Worm (Caenorhabditis elegans) whole organism, young adult: ENCODE data around the gene ifta-2.

Experiments used
- cebp-2 ChIP-seq: fragments of 200-800 bp; sonication (Bioruptor generic); IDR thresholded peaks from 2 replicates; pipeline ENCODE4 v1.3.6; 2022; ENCODE audit warnings: missing genetic modification characterization, missing compliant biosample characterization
- ceh-91 ChIP-seq: fragments of 200-800 bp; sonication (Bioruptor generic); IDR thresholded peaks from 2 replicates; pipeline ENCODE4 v1.3.6; 2022; ENCODE audit warnings: missing genetic modification reagents, missing genetic modification characterization, missing compliant biosample characterization
- ekl-4 ChIP-seq: fragments of 200-800 bp; sonication (Bioruptor generic); IDR thresholded peaks from 2 replicates; pipeline ENCODE4 v1.3.6; 2022; ENCODE audit warnings: missing genetic modification reagents, missing genetic modification characterization, missing compliant biosample characterization
- hrde-1 ChIP-seq: sonication (generic microtip); optimal IDR thresholded peaks from 2 replicates; lab custom pipeline; 2016; ENCODE audit warnings: missing genetic modification characterization, mild to moderate bottlenecking, missing compliant biosample characterization, moderate library complexity, missing genotype, missing genetic modification reagents, borderline replicate concordance
- lir-1 ChIP-seq: fragments of 200-800 bp; sonication (Bioruptor generic); conservative IDR thresholded peaks from 2 replicates; pipeline ENCODE4 v1.3.6; 2022; ENCODE audit warnings: missing genetic modification reagents, missing genetic modification characterization, missing compliant biosample characterization
- lsl-1 ChIP-seq: fragments of 200-800 bp; sonication (Bioruptor generic); optimal IDR thresholded peaks from 2 replicates; lab custom pipeline; 2018; ENCODE audit warnings: mild to moderate bottlenecking, missing genetic modification characterization, moderate library complexity, missing compliant biosample characterization
- repo-1 ChIP-seq: sonication (generic microtip); optimal IDR thresholded peaks from 2 replicates; lab custom pipeline; 2017; ENCODE audit warnings: mild to moderate bottlenecking, missing genetic modification characterization, missing compliant biosample characterization
- sea-2 ChIP-seq: fragments of 200-800 bp; sonication (Bioruptor generic); IDR thresholded peaks from 2 replicates; pipeline ENCODE4 v1.3.6; 2022; ENCODE audit warnings: missing genetic modification characterization, missing compliant biosample characterization
- unc-62 ChIP-seq: fragments of 150-350 bp; optimal IDR thresholded peaks from 2 replicates; lab custom pipeline; 2014; ENCODE audit warnings: missing biosample characterization, missing genetic modification reagents, missing genetic modification characterization

DNA sequence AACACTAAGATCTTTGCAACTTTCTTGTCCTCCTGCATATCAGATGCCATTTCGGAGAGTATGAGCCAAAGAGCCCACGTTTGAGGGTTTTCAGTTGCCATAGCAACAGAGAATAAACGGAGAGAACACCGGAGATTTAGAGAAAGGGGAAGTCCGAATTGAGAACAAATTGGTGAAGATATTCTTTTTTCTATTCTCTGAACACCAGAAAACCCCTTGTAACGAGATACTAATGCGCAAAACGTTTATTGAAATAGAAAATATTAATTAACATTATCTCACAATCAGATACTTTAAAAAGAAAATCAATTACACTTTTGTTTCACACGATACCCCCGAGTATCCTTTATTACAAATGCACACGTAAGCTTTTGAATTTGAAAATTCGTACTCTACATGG, at the start of gene ifta-2:
- TF ChIP-seq sea-2 (GFP tag; lab: Robert Waterston, UW) = no peak
- no peak for TF ChIP-seq ceh-91 (GFP tag; lab: Robert Waterston, UW)
- TF ChIP-seq unc-62 (GFP tag; lab: Kevin White, UChicago) = no peak
- no peak for TF ChIP-seq ekl-4 (GFP tag; lab: Robert Waterston, UW)
- TF ChIP-seq repo-1 (tag; lab: Kevin White, UChicago) = no peak
- TF ChIP-seq hrde-1 (tag; lab: Kevin White, UChicago) = no peak
- no peak for TF ChIP-seq lsl-1 (GFP tag; lab: Kevin White, UChicago)
- TF ChIP-seq cebp-2 = no peak
- no peak for TF ChIP-seq lir-1 (GFP tag; lab: Robert Waterston, UW)
